Fruit fly (Drosophila melanogaster): Measurements from ENCODE around the gene CG2211.

The CG2211 gene

dm6 chr3L:1320931-1321556 lies 14.1 kb downstream of the CG2211 start:
- TF ChIP-seq OdsH (GFP tag; optimal IDR thresholded peaks at IDR 0.05) (no peak), eg (GFP tag; IDR thresholded peaks at IDR 0.05) (peak; percentile 51; the same call in 2 of the 3 replicates), Blimp-1 (GFP tag; optimal IDR thresholded peaks at IDR 0.05) (no peak), esn (GFP tag; optimal IDR thresholded peaks at IDR 0.05) (peak; percentile 28), acj6 (GFP tag; optimal IDR thresholded peaks at IDR 0.05) (no peak), salr (GFP tag; optimal IDR thresholded peaks at IDR 0.05) (no peak), topi (GFP tag; optimal IDR thresholded peaks at IDR 0.05) (peak; percentile 8), Met (GFP tag; optimal IDR thresholded peaks at IDR 0.05) (peak; percentile 21), CG7368 (GFP tag; optimal IDR thresholded peaks at IDR 0.05) (no peak), Eip75B (GFP tag; optimal IDR thresholded peaks at IDR 0.05) (peak; percentile 9), Sox102F (GFP tag; optimal IDR thresholded peaks at IDR 0.05) (peak; percentile 63), vri (GFP tag; optimal IDR thresholded peaks at IDR 0.05) (peak; percentile 85), Hr4 (GFP tag; optimal IDR thresholded peaks at IDR 0.05) (no peak), lz (GFP tag; optimal IDR thresholded peaks at IDR 0.05) (no peak), Sox15 (GFP tag; optimal IDR thresholded peaks at IDR 0.05) (no peak), CG6854 (GFP tag; optimal IDR thresholded peaks at IDR 0.05) (peak; percentile 77), CG34406 (GFP tag; optimal IDR thresholded peaks at IDR 0.05) (peak; percentile 2), CG8119 (GFP tag; IDR thresholded peaks at IDR 0.05) (no peak; the same call in 2 of the 3 replicates), CG6163 (GFP tag; IDR thresholded peaks at IDR 0.05) (peak; percentile 71; the same call in 2 of the 3 replicates), ss (GFP tag; optimal IDR thresholded peaks at IDR 0.05) (peak in 1 of 2 experiments; percentile 39), CG9139 (GFP tag; optimal IDR thresholded peaks at IDR 0.05) (peak; percentile 43), Ets96B (tag; optimal IDR thresholded peaks at IDR 0.05) (no peak), Hr38 (GFP tag; optimal IDR thresholded peaks at IDR 0.05) (no peak), CG3919 (GFP tag; optimal IDR thresholded peaks at IDR 0.05) (no peak), Eip93F (GFP tag; optimal IDR thresholded peaks at IDR 0.05) (no peak), CG6276 (GFP tag; optimal IDR thresholded peaks at IDR 0.05) (no peak), CG11762 (GFP tag; optimal IDR thresholded peaks at IDR 0.05; ENCODE audit: insufficient read depth) (no peak), CG32006 (GFP tag; optimal IDR thresholded peaks at IDR 0.05) (no peak), CG8319 (GFP tag; optimal IDR thresholded peaks at IDR 0.05) (no peak), net (GFP tag; optimal IDR thresholded peaks at IDR 0.05) (no peak), CG10669 (GFP tag; optimal IDR thresholded peaks at IDR 0.05) (no peak), CG8632 (GFP tag; optimal IDR thresholded peaks at IDR 0.05) (peak; percentile 17), Smox (GFP tag; optimal IDR thresholded peaks at IDR 0.05) (peak; percentile 32), Eip78C (GFP tag) (peak; percentile 16), fd85E (GFP tag; optimal IDR thresholded peaks at IDR 0.05) (no peak), cyc (GFP tag; optimal IDR thresholded peaks at IDR 0.05) (no peak), Ets21C (GFP tag; optimal IDR thresholded peaks at IDR 0.05) (no peak), CG11294 (GFP tag; IDR thresholded peaks at IDR 0.05) (no peak), CG1621 (tag; optimal IDR thresholded peaks at IDR 0.05) (no peak), CG6792 (GFP tag; optimal IDR thresholded peaks at IDR 0.05) (peak; percentile 35), Sox14 (GFP tag; optimal IDR thresholded peaks at IDR 0.05) (peak; percentile 27), CG15336 (GFP tag; IDR thresholded peaks at IDR 0.05) (0 out of 2 replicates have a peak, but pooled peaks have one; percentile 22), pdm3 (GFP tag; optimal IDR thresholded peaks at IDR 0.05) (no peak), Hr39 (GFP tag; optimal IDR thresholded peaks at IDR 0.05) (no peak), fkh (GFP tag; optimal IDR thresholded peaks at IDR 0.05) (no peak), Lpt (GFP tag; optimal IDR thresholded peaks at IDR 0.05) (no peak), CG4318 (GFP tag; optimal IDR thresholded peaks at IDR 0.05) (no peak), CG16779 (tag; optimal IDR thresholded peaks at IDR 0.05) (peak; percentile 18), svp (GFP tag) (peak; percentile 82), CG31627 (GFP tag; optimal IDR thresholded peaks at IDR 0.05) (no peak), CG10631 (GFP tag; optimal IDR thresholded peaks at IDR 0.05) (no peak), dsx (GFP tag; optimal IDR thresholded peaks at IDR 0.05; ENCODE audit: poor library complexity, severe bottlenecking) (no peak)

Measured in whole organism, prepupa.